Worm (Caenorhabditis elegans) whole organism, L1 larva: ENCODE measurements around the gene nlp-14.

Experiments used
- C04F5.9 ChIP-seq: sonication (generic microtip); optimal IDR thresholded peaks from 2 replicates; lab custom pipeline; 2016; ENCODE audit warnings: missing genetic modification characterization, missing compliant biosample characterization
- C16A3.4 ChIP-seq: fragments of 150-350 bp; optimal IDR thresholded peaks from 2 replicates; lab custom pipeline; 2014; ENCODE audit warnings: missing biosample characterization, missing genetic modification characterization
- aha-1 ChIP-seq: fragments of 150-350 bp; optimal IDR thresholded peaks from 2 replicates; lab custom pipeline; 2014; ENCODE audit warnings: missing biosample characterization, missing genetic modification characterization
- blmp-1 ChIP-seq: fragments of 150-350 bp; optimal IDR thresholded peaks from 2 replicates; lab custom pipeline; 2014; ENCODE audit warnings: missing biosample characterization, missing genetic modification characterization
- ceh-8 ChIP-seq: fragments of 200-800 bp; sonication (Bioruptor generic); optimal IDR thresholded peaks from 2 replicates; lab custom pipeline; 2018; ENCODE audit warnings: mild to moderate bottlenecking, missing genetic modification characterization, moderate library complexity, missing compliant biosample characterization
- ceh-88 ChIP-seq: fragments of 200-800 bp; sonication (Bioruptor generic); IDR thresholded peaks from 2 replicates; pipeline ENCODE4 v1.3.6; 2022; ENCODE audit warnings: missing genetic modification characterization, missing compliant biosample characterization
- ceh-90 ChIP-seq: sonication (generic microtip); optimal IDR thresholded peaks from 2 replicates; lab custom pipeline; 2016; ENCODE audit warnings: missing genetic modification characterization, missing compliant biosample characterization
- ces-1 ChIP-seq: fragments of 150-350 bp; optimal IDR thresholded peaks from 2 replicates; lab custom pipeline; 2014; ENCODE audit warnings: missing biosample characterization, missing genetic modification reagents, missing genetic modification characterization
- efl-1 ChIP-seq, 4 experiments: fragments of 150-350 bp; optimal IDR thresholded peaks in 3 of 4; peaks in 1 of 4; 1 replicate in 1 of 4; 2 replicates in 3 of 4; lab custom pipeline; 2014; ENCODE audit warnings: missing biosample characterization in 2 of 4, missing genetic modification characterization in 2 of 4, missing genetic modification reagents in 2 of 4
- egl-13 ChIP-seq: sonication (generic microtip); optimal IDR thresholded peaks from 2 replicates; lab custom pipeline; 2016; ENCODE audit warnings: missing genotype, missing genetic modification reagents, missing genetic modification characterization, missing compliant biosample characterization
- elt-2 ChIP-seq: sonication (generic microtip); optimal IDR thresholded peaks from 2 replicates; lab custom pipeline; 2016; ENCODE audit warnings: missing genetic modification characterization, mild to moderate bottlenecking, inconsistent platforms, missing compliant biosample characterization, missing genetic modification reagents
- elt-3 ChIP-seq, 6 experiments: fragments of 150-350 bp in 1 of 6; sonication (generic microtip); optimal IDR thresholded peaks; 2 replicates each; lab custom pipeline; 2017 to 2018; ENCODE audit warnings: missing biosample characterization in 6 of 6, missing genetic modification characterization in 6 of 6, inconsistent platforms in 1 of 6
- ets-5 ChIP-seq: fragments of 200-800 bp; sonication (Bioruptor generic); IDR thresholded peaks from 2 replicates; pipeline ENCODE4 v1.3.6; 2022; ENCODE audit warnings: missing genetic modification characterization, missing compliant biosample characterization
- fkh-8 ChIP-seq: sonication (generic microtip); optimal IDR thresholded peaks from 2 replicates; lab custom pipeline; 2016; ENCODE audit warnings: mild to moderate bottlenecking, missing genetic modification characterization, missing compliant biosample characterization
- jun-1 ChIP-seq: fragments of 150-350 bp; optimal IDR thresholded peaks from 2 replicates; lab custom pipeline; 2014; ENCODE audit warnings: missing biosample characterization, missing genetic modification reagents, missing genetic modification characterization
- lin-35 ChIP-seq, 2 experiments: fragments of 150-350 bp; optimal IDR thresholded peaks; 2 replicates each; lab custom pipeline; 2014; ENCODE audit warnings: missing biosample characterization in 2 of 2, missing genetic modification characterization in 2 of 2, missing genetic modification reagents in 2 of 2
- mef-2 ChIP-seq: fragments of 150-350 bp; optimal IDR thresholded peaks from 2 replicates; lab custom pipeline; 2014; ENCODE audit warnings: missing biosample characterization, missing genetic modification characterization
- nhr-19 ChIP-seq: fragments of 200-800 bp; sonication (Bioruptor generic); conservative IDR thresholded peaks from 2 replicates; pipeline ENCODE4 v1.3.6; 2022; ENCODE audit warnings: missing genetic modification characterization, missing compliant biosample characterization
- nhr-20 ChIP-seq: sonication (generic microtip); optimal IDR thresholded peaks from 2 replicates; lab custom pipeline; 2016; ENCODE audit warnings: mild to moderate bottlenecking, missing genetic modification characterization, missing compliant biosample characterization
- nhr-71 ChIP-seq: sonication (generic microtip); optimal IDR thresholded peaks from 2 replicates; lab custom pipeline; 2016; ENCODE audit warnings: mild to moderate bottlenecking, missing genetic modification characterization, moderate library complexity, missing compliant biosample characterization
- nhr-77 ChIP-seq: fragments of 150-350 bp; optimal IDR thresholded peaks from 2 replicates; lab custom pipeline; 2014; ENCODE audit warnings: missing biosample characterization, missing genetic modification characterization
- nhr-85 ChIP-seq: sonication (generic microtip); peaks from one replicate; lab custom pipeline; 2016; ENCODE audit warnings: missing genetic modification characterization, inconsistent platforms, missing compliant biosample characterization
- nhr-90 ChIP-seq: sonication (generic microtip); optimal IDR thresholded peaks from 2 replicates; lab custom pipeline; 2016; ENCODE audit warnings: mild to moderate bottlenecking, missing genetic modification characterization, missing compliant biosample characterization; ENCODE audit not compliant: poor library complexity
- pqm-1 ChIP-seq: sonication (generic microtip); optimal IDR thresholded peaks from 3 replicates; lab custom pipeline; 2017; ENCODE audit warnings: missing biosample characterization, missing genetic modification characterization
- tbx-2 ChIP-seq: sonication (generic microtip); optimal IDR thresholded peaks from 2 replicates; lab custom pipeline; 2016; ENCODE audit warnings: missing genetic modification characterization, missing compliant biosample characterization
- vab-15 ChIP-seq: sonication (generic microtip); optimal IDR thresholded peaks from 2 replicates; lab custom pipeline; 2017; ENCODE audit warnings: missing genotype, mild to moderate bottlenecking, missing genetic modification characterization, missing compliant biosample characterization

The nlp-14 gene

ce11 chrX:8939389-8939788 lies 20.2 kb upstream of the nlp-14 start:
- TF ChIP-seq nhr-90 (tag; lab: Kevin White, UChicago) (peak; percentile 8), C04F5.9 (tag; lab: Kevin White, UChicago) (no peak)

- TF ChIP-seq nhr-85 (tag; lab: Kevin White, UChicago) (peak; percentile 66), egl-13 (no peak), blmp-1 (tag; lab: Kevin White, UChicago) (peak; percentile 9), ceh-88 (no peak)
These were observed 15.8 kb upstream of the nlp-14 start for ce11 chrX:8934988-8935387.

- TF ChIP-seq ceh-88 (no peak), nhr-19 (GFP tag; lab: Robert Waterston, UW) (no peak), elt-2 (tag; lab: Kevin White, UChicago) (peak; percentile 34), fkh-8 (tag; lab: Kevin White, UChicago) (no peak), ceh-8 (no peak), lin-35 (GFP tag; optimal IDR thresholded peaks at IDR 0.05; lab: Kevin White, UChicago) (peak in 1 of 2 experiments; percentile 5), pqm-1 (tag; lab: Kevin White, UChicago) (no peak)
These were observed 15.0 kb upstream of the nlp-14 start for ce11 chrX:8934246-8934645.

ce11 chrX:8933508-8933907 lies 14.3 kb upstream of the nlp-14 start:
- peak; percentile 56 for TF ChIP-seq blmp-1 (tag; lab: Kevin White, UChicago)
- TF ChIP-seq C04F5.9 (tag; lab: Kevin White, UChicago), result no peak

- TF ChIP-seq tbx-2 (tag; lab: Kevin White, UChicago) (no peak), elt-2 (tag; lab: Kevin White, UChicago) (peak; percentile 96), jun-1 (tag; lab: Kevin White, UChicago) (no peak), ceh-90 (tag; lab: Kevin White, UChicago) (no peak), mef-2 (tag; lab: Kevin White, UChicago) (no peak), aha-1 (no peak), nhr-90 (tag; lab: Kevin White, UChicago) (peak; percentile 11), vab-15 (tag; lab: Kevin White, UChicago) (no peak), nhr-20 (tag; lab: Kevin White, UChicago) (peak; percentile 66), nhr-71 (tag; lab: Kevin White, UChicago) (peak; percentile 14), lin-35 (GFP tag; optimal IDR thresholded peaks at IDR 0.05; lab: Kevin White, UChicago) (peak in 1 of 2 experiments; percentile 52)
These were observed 13.2 kb upstream of the nlp-14 start for ce11 chrX:8932387-8932786.

- no peak for TF ChIP-seq ets-5 (GFP tag; lab: Robert Waterston, UW)
- no peak for TF ChIP-seq efl-1 (optimal IDR thresholded peaks at IDR 0.05; lab: Kevin White, UChicago)
- peak in 1 of 2 experiments; percentile 88 for TF ChIP-seq efl-1 (GFP tag; optimal IDR thresholded peaks at IDR 0.05 in 1 of 2; lab: Kevin White, UChicago)
These were observed 12.4 kb upstream of the nlp-14 start for ce11 chrX:8931647-8932046.

- TF ChIP-seq ces-1 (no peak), nhr-77 (tag; lab: Kevin White, UChicago) (no peak), nhr-71 (tag; lab: Kevin White, UChicago) (no peak), elt-3 (tag; optimal IDR thresholded peaks at IDR 0.05; lab: Kevin White, UChicago) (no peak)
These were observed 11.7 kb upstream of the nlp-14 start, which contains the start of gene acs-22 for ce11 chrX:8930879-8931278. TSS of gene acs-22 (plus strand) at chrX:8931179.

ce11 chrX:8929688-8930087 lies 10.5 kb upstream of the nlp-14 start:
- TF ChIP-seq nhr-85 (tag; lab: Kevin White, UChicago), result peak; percentile 43
- TF ChIP-seq blmp-1 (tag; lab: Kevin White, UChicago), result peak; percentile 92
- no peak for TF ChIP-seq C16A3.4 (tag; lab: Kevin White, UChicago)
